Fruit fly (Drosophila melanogaster): ENCODE measurements around the gene CG31140.

- TF ChIP-seq Myc (optimal IDR thresholded peaks at IDR 0.05) = no peak
- no peak for TF ChIP-seq Rel (GFP tag; optimal IDR thresholded peaks at IDR 0.05)
- no peak for TF ChIP-seq Rel (tag; optimal IDR thresholded peaks at IDR 0.05)
- TF ChIP-seq N (GFP tag; optimal IDR thresholded peaks at IDR 0.05) = no peak
- TF ChIP-seq h (GFP tag; optimal IDR thresholded peaks at IDR 0.05) = no peak
- TF ChIP-seq Mio (GFP tag; optimal IDR thresholded peaks at IDR 0.05) = no peak
- TF ChIP-seq usp (GFP tag; optimal IDR thresholded peaks at IDR 0.05) = no peak
- no peak for TF ChIP-seq foxo (GFP tag; optimal IDR thresholded peaks at IDR 0.05)
- TF ChIP-seq OdsH (GFP tag; optimal IDR thresholded peaks at IDR 0.05) = no peak
Observed at dm6 chr3R:24017648-24018047, 54.7 kb downstream of the CG31140 start.
